Worm (Caenorhabditis elegans) whole organism, mixed stage, embryonic: ENCODE measurements around the gene folt-3.

Experiments used
- M03D4.4 ChIP-seq: sonication (generic microtip); optimal IDR thresholded peaks from 2 replicates; lab custom pipeline; 2017; ENCODE audit warnings: mild to moderate bottlenecking, missing genetic modification characterization, missing compliant biosample characterization
- bed-3 ChIP-seq: fragments of 200-800 bp; sonication (Bioruptor generic); optimal IDR thresholded peaks from 3 replicates; lab custom pipeline; 2018; ENCODE audit warnings: mild to moderate bottlenecking, missing genetic modification characterization, moderate library complexity, missing compliant biosample characterization
- blmp-1 ChIP-seq: fragments of 150-350 bp; optimal IDR thresholded peaks from 2 replicates; lab custom pipeline; 2014; ENCODE audit warnings: missing biosample characterization, missing genetic modification characterization
- ceh-39 ChIP-seq: fragments of 150-350 bp; optimal IDR thresholded peaks from 2 replicates; lab custom pipeline; 2014; ENCODE audit warnings: missing biosample characterization, missing genetic modification characterization
- ceh-43 ChIP-seq: fragments of 200-800 bp; sonication (Bioruptor generic); optimal IDR thresholded peaks from 2 replicates; lab custom pipeline; 2018; ENCODE audit warnings: mild to moderate bottlenecking, missing genetic modification characterization, moderate library complexity, missing compliant biosample characterization
- ceh-83 ChIP-seq: fragments of 200-800 bp; sonication (Bioruptor generic); optimal IDR thresholded peaks from 2 replicates; lab custom pipeline; 2018; ENCODE audit warnings: mild to moderate bottlenecking, missing genetic modification characterization, missing compliant biosample characterization
- ces-1 ChIP-seq: fragments of 150-350 bp; optimal IDR thresholded peaks from 2 replicates; lab custom pipeline; 2014; ENCODE audit warnings: missing biosample characterization, missing genetic modification reagents, missing genetic modification characterization
- elt-1 ChIP-seq: sonication (generic microtip); optimal IDR thresholded peaks from 2 replicates; lab custom pipeline; 2017; ENCODE audit warnings: missing genetic modification characterization, mild to moderate bottlenecking, missing compliant biosample characterization, antibody characterized with exemption, moderate library complexity, borderline replicate concordance; ENCODE audit not compliant: insufficient read depth
- elt-3 ChIP-seq: fragments of 150-350 bp; optimal IDR thresholded peaks from 2 replicates; lab custom pipeline; 2014; ENCODE audit warnings: missing biosample characterization, missing genetic modification characterization
- flh-1 ChIP-seq: fragments of 200-800 bp; sonication (Bioruptor generic); optimal IDR thresholded peaks from 2 replicates; lab custom pipeline; 2018; ENCODE audit warnings: mild to moderate bottlenecking, missing genetic modification characterization, moderate library complexity, missing compliant biosample characterization
- hlh-1 ChIP-seq: fragments of 150-350 bp; optimal IDR thresholded peaks from 2 replicates; lab custom pipeline; 2014; ENCODE audit warnings: missing biosample characterization, missing genetic modification reagents, missing genetic modification characterization
- lsy-2 ChIP-seq: fragments of 150-350 bp; optimal IDR thresholded peaks from 2 replicates; lab custom pipeline; 2014; ENCODE audit warnings: missing biosample characterization, missing genetic modification characterization
- mab-5 ChIP-seq: fragments of 150-350 bp; optimal IDR thresholded peaks from 2 replicates; lab custom pipeline; 2014; ENCODE audit warnings: missing biosample characterization, missing genetic modification characterization
- mep-1 ChIP-seq: fragments of 150-350 bp; optimal IDR thresholded peaks from 2 replicates; lab custom pipeline; 2017; ENCODE audit warnings: missing biosample characterization, missing genetic modification reagents, missing genetic modification characterization, inconsistent platforms
- mls-2 ChIP-seq: sonication (generic microtip); optimal IDR thresholded peaks from 2 replicates; lab custom pipeline; 2016; ENCODE audit warnings: mild to moderate bottlenecking, missing genetic modification characterization, moderate library complexity, missing compliant biosample characterization
- nhr-12 ChIP-seq: fragments of 150-350 bp; optimal IDR thresholded peaks from 2 replicates; lab custom pipeline; 2014; ENCODE audit warnings: missing biosample characterization, missing genetic modification characterization
- nhr-2 ChIP-seq: fragments of 150-350 bp; optimal IDR thresholded peaks from 2 replicates; lab custom pipeline; 2014; ENCODE audit warnings: missing biosample characterization, missing genetic modification characterization
- nhr-76 ChIP-seq: sonication (generic microtip); optimal IDR thresholded peaks from 2 replicates; lab custom pipeline; 2017; ENCODE audit warnings: missing biosample characterization, missing genetic modification characterization
- pha-4 ChIP-seq: fragments of 150-350 bp; optimal IDR thresholded peaks from 2 replicates; lab custom pipeline; 2018; ENCODE audit warnings: missing biosample characterization, missing genetic modification reagents, missing genetic modification characterization
- sem-2 ChIP-seq: fragments of 200-800 bp; sonication (Bioruptor generic); optimal IDR thresholded peaks from 2 replicates; lab custom pipeline; 2018; ENCODE audit warnings: mild to moderate bottlenecking, missing genetic modification characterization, missing compliant biosample characterization
- snpc-4 ChIP-seq: fragments of 150-350 bp; optimal IDR thresholded peaks from 2 replicates; lab custom pipeline; 2014; ENCODE audit warnings: missing biosample characterization, missing genetic modification characterization
- sptf-1 ChIP-seq: sonication (generic microtip); optimal IDR thresholded peaks from 2 replicates; lab custom pipeline; 2017; ENCODE audit warnings: mild to moderate bottlenecking, missing genetic modification characterization, moderate library complexity, missing compliant biosample characterization
- tbx-8 ChIP-seq: fragments of 200-800 bp; sonication (Bioruptor generic); optimal IDR thresholded peaks from 2 replicates; lab custom pipeline; 2018; ENCODE audit warnings: mild to moderate bottlenecking, missing genetic modification characterization, moderate library complexity, missing compliant biosample characterization
- unc-120 ChIP-seq: sonication (generic microtip); optimal IDR thresholded peaks from 2 replicates; lab custom pipeline; 2017; ENCODE audit warnings: missing genetic modification characterization, missing compliant biosample characterization; ENCODE audit not compliant: poor library complexity, severe bottlenecking
- unc-39 ChIP-seq: fragments of 150-350 bp; optimal IDR thresholded peaks from 2 replicates; lab custom pipeline; 2014; ENCODE audit warnings: missing biosample characterization, missing genetic modification characterization
- unc-62 ChIP-seq: fragments of 150-350 bp; optimal IDR thresholded peaks from 2 replicates; lab custom pipeline; 2014; ENCODE audit warnings: missing biosample characterization, missing genetic modification reagents, missing genetic modification characterization
- zip-8 ChIP-seq: fragments of 150-350 bp; optimal IDR thresholded peaks from 2 replicates; lab custom pipeline; 2014; ENCODE audit warnings: missing biosample characterization, missing genetic modification characterization
- ztf-11 ChIP-seq: fragments of 150-350 bp; optimal IDR thresholded peaks from 2 replicates; lab custom pipeline; 2014; ENCODE audit warnings: missing biosample characterization, missing genetic modification characterization

Gene folt-3

ce11 chrV:7570955-7571354 is 38.6 kb downstream of the folt-3 start, which contains the start of gene F19F10.14:
Gene F19F10.14, minus strand, starts transcription at chrV:7571055.
- TF ChIP-seq bed-3 (GFP tag; lab: Kevin White, UChicago) (no peak), nhr-76 (no peak), lsy-2 (tag; lab: Kevin White, UChicago) (no peak), unc-120 (tag; lab: Kevin White, UChicago) (no peak), tbx-8 (GFP tag; lab: Kevin White, UChicago) (no peak), elt-1 (tag; lab: Kevin White, UChicago) (no peak), elt-3 (tag; lab: Kevin White, UChicago) (no peak)

ce11 chrV:7570290-7570689 is 39.3 kb downstream of the folt-3 start, which contains the start of gene clec-212:
Gene clec-212, minus strand, starts transcription at chrV:7570390.
- no peak for TF ChIP-seq lsy-2 (tag; lab: Kevin White, UChicago)
- TF ChIP-seq zip-8 (tag; lab: Kevin White, UChicago): peak; percentile 54

ce11 chrV:7562947-7563346 is 46.6 kb downstream of the folt-3 start, which contains the start of gene F19F10.1:
Gene F19F10.1, plus strand, starts transcription at chrV:7563247.
- TF ChIP-seq mab-5 (tag; lab: Kevin White, UChicago) (no peak), nhr-76 (no peak), M03D4.4 (tag; lab: Kevin White, UChicago) (no peak)

ce11 chrV:7558693-7559092 is 50.9 kb downstream of the folt-3 start, which contains the start of gene ets-7:
Gene ets-7, minus strand, starts transcription at chrV:7558793.
- TF ChIP-seq sptf-1 (tag; lab: Kevin White, UChicago): no peak
- TF ChIP-seq sem-2 (GFP tag; lab: Kevin White, UChicago): no peak
- TF ChIP-seq nhr-76: no peak
- no peak for TF ChIP-seq nhr-2 (tag; lab: Kevin White, UChicago)
- TF ChIP-seq mls-2 (tag; lab: Kevin White, UChicago): no peak
- no peak for TF ChIP-seq ceh-39 (tag; lab: Kevin White, UChicago)
- TF ChIP-seq flh-1 (GFP tag; lab: Kevin White, UChicago): no peak
- TF ChIP-seq elt-3 (tag; lab: Kevin White, UChicago): no peak
- TF ChIP-seq unc-39 (tag; lab: Kevin White, UChicago): no peak
- no peak for TF ChIP-seq mep-1 (tag; lab: Kevin White, UChicago)
- no peak for TF ChIP-seq unc-62 (GFP tag; lab: Kevin White, UChicago)
- TF ChIP-seq ztf-11 (tag; lab: Kevin White, UChicago): no peak
- no peak for TF ChIP-seq elt-1 (tag; lab: Kevin White, UChicago)
- no peak for TF ChIP-seq ces-1 (GFP tag; lab: Kevin White, UChicago)
- TF ChIP-seq unc-120 (tag; lab: Kevin White, UChicago): no peak
- no peak for TF ChIP-seq pha-4 (tag; lab: Kevin White, UChicago)
- TF ChIP-seq hlh-1 (tag; lab: Kevin White, UChicago): no peak
- no peak for TF ChIP-seq zip-8 (tag; lab: Kevin White, UChicago)
- TF ChIP-seq, all 35 proteins: peak for 0

ce11 chrV:7555875-7556274 is 53.7 kb downstream of the folt-3 start:
- no peak for TF ChIP-seq nhr-2 (tag; lab: Kevin White, UChicago)
- no peak for TF ChIP-seq mls-2 (tag; lab: Kevin White, UChicago)
- TF ChIP-seq snpc-4: no peak
- no peak for TF ChIP-seq nhr-12 (tag; lab: Kevin White, UChicago)
- TF ChIP-seq elt-3 (tag; lab: Kevin White, UChicago): no peak
- no peak for TF ChIP-seq blmp-1 (tag; lab: Kevin White, UChicago)
- TF ChIP-seq tbx-8 (GFP tag; lab: Kevin White, UChicago): no peak
- TF ChIP-seq elt-1 (tag; lab: Kevin White, UChicago): no peak
- TF ChIP-seq ceh-43 (GFP tag; lab: Kevin White, UChicago): no peak
- no peak for TF ChIP-seq flh-1 (GFP tag; lab: Kevin White, UChicago)
- TF ChIP-seq, all 35 proteins: peak for 0

ce11 chrV:7553873-7554362 is 55.6 kb downstream of the folt-3 start, which contains the start of gene ttr-10:
Gene ttr-10, minus strand, starts transcription at chrV:7553923.
- no peak for TF ChIP-seq ceh-83 (GFP tag; lab: Kevin White, UChicago)
- no peak for TF ChIP-seq nhr-2 (tag; lab: Kevin White, UChicago)
- TF ChIP-seq nhr-76: no peak
- TF ChIP-seq elt-3 (tag; lab: Kevin White, UChicago): no peak
- TF ChIP-seq mab-5 (tag; lab: Kevin White, UChicago): no peak
- TF ChIP-seq M03D4.4 (tag; lab: Kevin White, UChicago): no peak
